Worm (Caenorhabditis elegans): ENCODE results near the gene bra-2.
A peak's percentile ranks its signal among the peaks of the same experiment; 100 is the strongest.

Gene bra-2

ce11 chrIII:931405-931804 lies 20.3 kb downstream of the bra-2 start:
- peak; percentile 49 for TF ChIP-seq cnd-1 (tag; optimal IDR thresholded peaks at IDR 0.05)
- TF ChIP-seq sptf-1 (tag; optimal IDR thresholded peaks at IDR 0.05) = peak; percentile 96
- peak; percentile 44 for TF ChIP-seq sem-2 (GFP tag; optimal IDR thresholded peaks at IDR 0.05)
- TF ChIP-seq mls-2 (tag; optimal IDR thresholded peaks at IDR 0.05) = peak; percentile 95
- TF ChIP-seq ceh-43 (GFP tag; optimal IDR thresholded peaks at IDR 0.05) = peak; percentile 50
- TF ChIP-seq M03D4.4 (tag; optimal IDR thresholded peaks at IDR 0.05) = peak; percentile 91
- peak; percentile 75 for TF ChIP-seq ceh-83 (GFP tag; optimal IDR thresholded peaks at IDR 0.05)
- peak; percentile 49 for TF ChIP-seq unc-120 (tag; optimal IDR thresholded peaks at IDR 0.05; ENCODE audit: poor library complexity, severe bottlenecking)
- TF ChIP-seq bed-3 (GFP tag; optimal IDR thresholded peaks at IDR 0.05) = peak; percentile 72
- peak; percentile 85 for TF ChIP-seq lin-32 (GFP tag; optimal IDR thresholded peaks at IDR 0.05)
- TF ChIP-seq tbx-8 (GFP tag; optimal IDR thresholded peaks at IDR 0.05) = peak; percentile 88

DNA sequence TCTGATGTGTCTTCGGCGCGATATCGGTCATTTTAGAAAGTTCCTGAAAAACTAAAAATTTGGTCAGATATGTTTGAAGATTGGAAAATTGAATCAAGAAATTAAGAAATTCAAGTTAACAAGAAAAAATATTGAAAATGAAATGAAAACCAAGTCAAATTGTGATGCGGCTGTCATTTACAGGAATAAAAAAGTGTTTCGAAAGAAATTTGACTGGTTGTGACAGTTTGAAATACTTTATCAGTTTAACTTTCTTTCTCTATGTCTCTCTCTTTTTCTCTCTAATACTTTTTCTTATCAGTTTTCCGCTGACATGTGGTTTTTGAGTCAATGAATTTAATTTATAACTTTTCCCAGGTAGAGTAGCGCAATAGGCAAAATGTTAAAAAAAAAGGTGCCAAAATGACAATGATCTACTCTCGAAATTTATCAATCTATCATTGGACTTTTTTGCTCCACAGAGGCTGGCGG lies 25.0 kb downstream of the bra-2 start, which contains the start of gene fbxa-55:
Gene fbxa-55 (minus strand): TSS at position 51 of the 471 bp plus-strand sequence.
- no peak for TF ChIP-seq blmp-1 (tag; optimal IDR thresholded peaks at IDR 0.05)
- TF ChIP-seq nhr-76 (tag; optimal IDR thresholded peaks at IDR 0.05) = no peak
- TF ChIP-seq tbx-8 (GFP tag; optimal IDR thresholded peaks at IDR 0.05) = no peak
- no peak for TF ChIP-seq mls-2 (tag; optimal IDR thresholded peaks at IDR 0.05)
- TF ChIP-seq unc-120 (tag; optimal IDR thresholded peaks at IDR 0.05; ENCODE audit: poor library complexity, severe bottlenecking) = no peak
- TF ChIP-seq cnd-1 (tag; optimal IDR thresholded peaks at IDR 0.05) = no peak
- TF ChIP-seq ces-1 (GFP tag; optimal IDR thresholded peaks at IDR 0.05) = no peak
- TF ChIP-seq elt-1 (tag; optimal IDR thresholded peaks at IDR 0.05; ENCODE audit: borderline replicate concordance, insufficient read depth) = no peak
- no peak for TF ChIP-seq ztf-11 (tag; optimal IDR thresholded peaks at IDR 0.05)
- no peak for TF ChIP-seq hlh-1 (tag; optimal IDR thresholded peaks at IDR 0.05)
- TF ChIP-seq ceh-83 (GFP tag; optimal IDR thresholded peaks at IDR 0.05) = no peak
- no peak for TF ChIP-seq lsy-2 (tag; optimal IDR thresholded peaks at IDR 0.05)
- no peak for TF ChIP-seq zip-8 (tag; optimal IDR thresholded peaks at IDR 0.05)
- TF ChIP-seq sptf-1 (tag; optimal IDR thresholded peaks at IDR 0.05) = no peak
- TF ChIP-seq lin-32 (GFP tag; optimal IDR thresholded peaks at IDR 0.05) = no peak
- TF ChIP-seq unc-62 (GFP tag; optimal IDR thresholded peaks at IDR 0.05) = no peak
- no peak for TF ChIP-seq M03D4.4 (tag; optimal IDR thresholded peaks at IDR 0.05)
- TF ChIP-seq nhr-237 (tag; optimal IDR thresholded peaks at IDR 0.05) = no peak
- no peak for TF ChIP-seq pha-4 (tag; optimal IDR thresholded peaks at IDR 0.05)
- no peak for TF ChIP-seq nhr-2 (tag; optimal IDR thresholded peaks at IDR 0.05)

DNA sequence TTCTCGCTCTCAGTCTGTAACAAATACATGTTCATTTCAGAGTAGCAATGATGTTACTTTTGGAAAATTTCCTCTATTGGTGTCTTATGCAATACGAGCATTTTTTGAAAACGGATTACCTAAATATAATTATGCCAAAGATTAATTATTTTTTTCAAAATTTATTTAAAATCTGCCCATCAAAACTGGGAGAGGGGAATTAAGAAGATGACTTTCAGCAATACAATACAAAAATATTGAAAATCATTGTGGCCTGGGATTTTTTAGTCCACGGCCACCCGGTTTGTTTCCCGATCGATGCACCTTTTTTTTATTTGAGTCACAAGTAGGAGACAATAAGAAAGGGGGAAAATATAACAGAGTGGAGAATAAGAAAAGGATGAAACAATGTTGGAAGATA lies 26.9 kb downstream of the bra-2 start, which contains the start of gene fbxa-56:
Gene fbxa-56 (minus strand): TSS at position 101 of the 400 bp plus-strand sequence.
- no peak for TF ChIP-seq ceh-43 (GFP tag; optimal IDR thresholded peaks at IDR 0.05)

- no peak for TF ChIP-seq elt-3 (tag; optimal IDR thresholded peaks at IDR 0.05)
- TF ChIP-seq ham-2 (GFP tag; optimal IDR thresholded peaks at IDR 0.05) = no peak
- TF ChIP-seq tbx-8 (GFP tag; optimal IDR thresholded peaks at IDR 0.05) = no peak
- TF ChIP-seq zip-8 (tag; optimal IDR thresholded peaks at IDR 0.05) = no peak
- no peak for TF ChIP-seq ceh-43 (GFP tag; optimal IDR thresholded peaks at IDR 0.05)
- TF ChIP-seq nhr-237 (tag; optimal IDR thresholded peaks at IDR 0.05) = no peak
These were observed 27.5 kb downstream of the bra-2 start, which contains the start of gene fbxa-22 for ce11 chrIII:938569-938968. fbxa-22 (plus strand) TSS chrIII:938869.

DNA sequence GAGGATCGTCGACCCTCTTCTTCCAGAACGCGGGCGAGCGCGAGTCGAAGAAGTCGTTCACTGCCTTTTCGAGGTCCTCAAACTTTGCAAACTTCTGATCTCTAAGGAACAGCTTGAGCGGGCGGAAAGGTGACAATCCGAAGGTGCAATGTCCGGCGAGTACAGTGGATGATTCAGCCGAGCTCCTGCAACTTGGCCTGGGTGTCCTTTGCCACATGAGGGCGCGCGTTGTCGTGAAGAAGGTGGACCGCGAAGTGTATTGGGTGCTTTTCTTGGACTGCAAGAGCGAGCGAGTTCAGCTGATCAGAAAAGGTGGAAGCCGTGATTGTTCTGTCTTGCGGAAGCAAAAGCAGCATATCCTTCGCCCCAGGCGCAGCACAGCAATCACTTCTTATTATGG lies 30.9 kb downstream of the bra-2 start:
- TF ChIP-seq zip-8 (tag; optimal IDR thresholded peaks at IDR 0.05) (no peak), mab-5 (tag; optimal IDR thresholded peaks at IDR 0.05) (no peak), ceh-39 (tag; optimal IDR thresholded peaks at IDR 0.05) (no peak), cnd-1 (tag; optimal IDR thresholded peaks at IDR 0.05) (no peak), lsy-2 (tag; optimal IDR thresholded peaks at IDR 0.05) (no peak), ceh-43 (GFP tag; optimal IDR thresholded peaks at IDR 0.05) (no peak), pha-4 (tag; optimal IDR thresholded peaks at IDR 0.05) (no peak), elt-1 (tag; optimal IDR thresholded peaks at IDR 0.05; ENCODE audit: borderline replicate concordance, insufficient read depth) (no peak), snpc-4 (tag; optimal IDR thresholded peaks at IDR 0.05) (no peak), sptf-1 (tag; optimal IDR thresholded peaks at IDR 0.05) (no peak), nhr-76 (tag; optimal IDR thresholded peaks at IDR 0.05) (no peak), unc-39 (tag; optimal IDR thresholded peaks at IDR 0.05) (no peak), hlh-1 (tag; optimal IDR thresholded peaks at IDR 0.05) (no peak), ceh-83 (GFP tag; optimal IDR thresholded peaks at IDR 0.05) (no peak), nhr-28 (tag; optimal IDR thresholded peaks at IDR 0.05) (no peak), lin-13 (tag; optimal IDR thresholded peaks at IDR 0.05) (no peak)
